Worm (Caenorhabditis elegans) whole organism, L3 larva: ENCODE measurements around the gene R07E5.15.
"Not testable (repeated sequence)": the region's sequence is repeated elsewhere in the genome, so short reads cannot be mapped to it uniquely, and the experiment has no call there.

Experiments used
- R02D3.7 ChIP-seq: fragments of 150-350 bp; optimal IDR thresholded peaks from 2 replicates; lab custom pipeline; 2014; ENCODE audit warnings: missing biosample characterization, missing genetic modification characterization
- egl-27 ChIP-seq: sonication (generic microtip); optimal IDR thresholded peaks from 4 replicates; lab custom pipeline; 2017; ENCODE audit warnings: missing biosample characterization, missing genetic modification reagents, missing genetic modification characterization
- elt-1 ChIP-seq: fragments of 150-350 bp; optimal IDR thresholded peaks from 2 replicates; lab custom pipeline; 2014; ENCODE audit warnings: missing biosample characterization, missing genetic modification characterization
- eor-1 ChIP-seq, 2 experiments: fragments of 150-350 bp; optimal IDR thresholded peaks; 2 replicates each; lab custom pipeline; 2014 to 2018; ENCODE audit warnings: missing biosample characterization in 2 of 2, missing genetic modification characterization in 2 of 2
- nhr-12 ChIP-seq: fragments of 150-350 bp; optimal IDR thresholded peaks from 2 replicates; lab custom pipeline; 2014; ENCODE audit warnings: missing biosample characterization, missing genetic modification characterization
- nhr-77 ChIP-seq: fragments of 150-350 bp; optimal IDR thresholded peaks from 2 replicates; lab custom pipeline; 2014; ENCODE audit warnings: missing biosample characterization, missing genetic modification characterization
- pqm-1 ChIP-seq: fragments of 150-350 bp; optimal IDR thresholded peaks from 2 replicates; lab custom pipeline; 2017; ENCODE audit warnings: missing biosample characterization, missing genetic modification characterization, inconsistent platforms
- skn-1 ChIP-seq: fragments of 150-350 bp; optimal IDR thresholded peaks from 2 replicates; lab custom pipeline; 2014; ENCODE audit warnings: missing biosample characterization, missing genetic modification characterization
- snpc-4 ChIP-seq: fragments of 150-350 bp; optimal IDR thresholded peaks from 2 replicates; lab custom pipeline; 2014; ENCODE audit warnings: missing biosample characterization, missing genetic modification characterization
- unc-62 ChIP-seq: fragments of 150-350 bp; sonication (generic microtip); optimal IDR thresholded peaks from 4 replicates; lab custom pipeline; 2014; ENCODE audit warnings: missing biosample characterization, missing genetic modification reagents, missing genetic modification characterization

DNA sequence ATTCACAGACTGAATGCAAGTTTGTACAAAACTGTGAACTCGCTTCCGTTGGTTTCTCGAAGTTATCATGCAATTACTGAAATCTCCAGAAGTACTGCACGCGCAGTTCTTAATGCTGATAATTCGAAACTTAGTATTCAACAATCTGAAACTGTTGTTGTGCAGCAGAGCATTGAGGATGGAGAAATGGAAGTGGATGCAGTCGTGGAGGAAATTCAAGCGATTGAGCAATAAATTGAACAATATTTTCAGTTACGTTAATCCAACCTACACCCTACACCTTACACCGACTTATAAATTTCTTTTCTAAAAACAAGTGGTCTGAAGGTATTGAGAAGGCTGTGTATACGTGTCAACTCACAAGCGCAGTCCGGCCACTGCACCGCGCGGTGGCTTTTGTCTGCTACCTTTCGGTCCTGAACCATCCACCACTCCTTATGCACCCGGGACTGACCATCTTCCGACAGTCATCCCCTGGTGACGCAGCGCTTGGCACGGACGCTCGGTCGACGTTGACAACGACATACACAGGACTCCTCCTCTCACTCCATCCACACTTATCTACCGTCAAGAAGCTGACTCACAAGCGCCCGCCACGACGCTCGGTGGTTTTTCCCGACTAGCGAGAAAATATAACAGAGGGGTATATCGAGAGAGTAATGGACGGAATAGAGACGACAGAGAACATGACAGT is 22.5 kb upstream of the R07E5.15 start:
- not testable (repeated sequence) for TF ChIP-seq skn-1 (tag; lab: Kevin White, UChicago); egl-27 (tag; lab: Kevin White, UChicago); unc-62 (GFP tag; lab: Kevin White, UChicago); eor-1 (tag; optimal IDR thresholded peaks at IDR 0.05; lab: Kevin White, UChicago); R02D3.7; snpc-4; pqm-1 (tag; lab: Kevin White, UChicago); elt-1; nhr-12
- TF ChIP-seq nhr-77 (tag; lab: Kevin White, UChicago): peak; percentile 49
